Fruit fly (Drosophila melanogaster): ENCODE measurements around the gene Ccz1.

- TF ChIP-seq psq (GFP tag; optimal IDR thresholded peaks at IDR 0.05) (no peak), Myc (optimal IDR thresholded peaks at IDR 0.05) (no peak), h (GFP tag; optimal IDR thresholded peaks at IDR 0.05) (no peak), lola (GFP tag; optimal IDR thresholded peaks at IDR 0.05) (no peak), OdsH (GFP tag; optimal IDR thresholded peaks at IDR 0.05) (no peak), CG32264 (GFP tag; optimal IDR thresholded peaks at IDR 0.05) (no peak), usp (GFP tag; optimal IDR thresholded peaks at IDR 0.05) (no peak)
Observed at dm6 chr3L:3925487-3925886, 26.5 kb upstream of the Ccz1 start.

Data from whole organism, wandering third instar larva.